Worm (Caenorhabditis elegans) whole organism, late embryonic: ENCODE measurements around the gene ttc-7.

Source experiments
- eyg-1 ChIP-seq: sonication (generic microtip); optimal IDR thresholded peaks from 2 replicates; lab custom pipeline; 2016; ENCODE audit warnings: missing genotype, missing genetic modification characterization, missing compliant biosample characterization
- fkh-6 ChIP-seq: sonication (generic microtip); optimal IDR thresholded peaks from 2 replicates; lab custom pipeline; 2016; ENCODE audit warnings: missing genetic modification characterization, missing compliant biosample characterization
- nhr-11 ChIP-seq: fragments of 150-350 bp; optimal IDR thresholded peaks from 2 replicates; lab custom pipeline; 2014; ENCODE audit warnings: missing biosample characterization, missing genetic modification characterization
- pha-4 ChIP-seq: fragments of 150-350 bp; optimal IDR thresholded peaks from 2 replicates; lab custom pipeline; 2018; ENCODE audit warnings: missing biosample characterization, missing genetic modification reagents, missing genetic modification characterization
- pqm-1 ChIP-seq: sonication (generic microtip); optimal IDR thresholded peaks from 2 replicates; lab custom pipeline; 2016; ENCODE audit warnings: missing genetic modification characterization, missing compliant biosample characterization
- unc-55 ChIP-seq: sonication (generic microtip); optimal IDR thresholded peaks from 2 replicates; lab custom pipeline; 2017; ENCODE audit warnings: missing biosample characterization, missing genetic modification reagents, missing genetic modification characterization
- unc-86 ChIP-seq: sonication (generic microtip); optimal IDR thresholded peaks from 2 replicates; lab custom pipeline; 2016; ENCODE audit warnings: missing genetic modification characterization, missing compliant biosample characterization

ce11 chrIII:1832453-1832852 lies 27.8 kb upstream of the ttc-7 start:
- no peak for TF ChIP-seq unc-55 (GFP tag; lab: Kevin White, UChicago)
- TF ChIP-seq pha-4 (tag; lab: Kevin White, UChicago): no peak
- TF ChIP-seq unc-86 (tag; lab: Kevin White, UChicago): no peak
- no peak for TF ChIP-seq pqm-1
- no peak for TF ChIP-seq nhr-11 (tag; lab: Kevin White, UChicago)
- no peak for TF ChIP-seq eyg-1 (tag; lab: Kevin White, UChicago)
- no peak for TF ChIP-seq fkh-6 (tag; lab: Kevin White, UChicago)
